Worm (Caenorhabditis elegans) whole organism, early embryonic: ENCODE data around the gene ncx-5.

Experiments used
- ama-1 ChIP-seq: fragments of 150-350 bp; optimal IDR thresholded peaks from 2 replicates; lab custom pipeline; 2014
- ceh-36 ChIP-seq: sonication (generic microtip); optimal IDR thresholded peaks from 2 replicates; lab custom pipeline; 2016; ENCODE audit warnings: missing genetic modification characterization, inconsistent platforms, missing compliant biosample characterization
- flt-1 ChIP-seq: fragments of 200-800 bp; sonication (Bioruptor generic); IDR thresholded peaks from 2 replicates; pipeline ENCODE4 v1.3.6; 2022; ENCODE audit warnings: missing genetic modification characterization, missing compliant biosample characterization
- hmg-4 ChIP-seq: fragments of 200-800 bp; sonication (Bioruptor generic); optimal IDR thresholded peaks from 2 replicates; lab custom pipeline; 2018; ENCODE audit warnings: mild to moderate bottlenecking, missing genetic modification characterization, missing compliant biosample characterization
- hnd-1 ChIP-seq: sonication (generic microtip); optimal IDR thresholded peaks from 2 replicates; lab custom pipeline; 2016; ENCODE audit warnings: missing genetic modification characterization, missing compliant biosample characterization
- scrt-1 ChIP-seq: fragments of 200-800 bp; sonication (Bioruptor generic); IDR thresholded peaks from 2 replicates; pipeline ENCODE4 v1.3.6; 2022; ENCODE audit warnings: missing genetic modification characterization, missing compliant biosample characterization

DNA sequence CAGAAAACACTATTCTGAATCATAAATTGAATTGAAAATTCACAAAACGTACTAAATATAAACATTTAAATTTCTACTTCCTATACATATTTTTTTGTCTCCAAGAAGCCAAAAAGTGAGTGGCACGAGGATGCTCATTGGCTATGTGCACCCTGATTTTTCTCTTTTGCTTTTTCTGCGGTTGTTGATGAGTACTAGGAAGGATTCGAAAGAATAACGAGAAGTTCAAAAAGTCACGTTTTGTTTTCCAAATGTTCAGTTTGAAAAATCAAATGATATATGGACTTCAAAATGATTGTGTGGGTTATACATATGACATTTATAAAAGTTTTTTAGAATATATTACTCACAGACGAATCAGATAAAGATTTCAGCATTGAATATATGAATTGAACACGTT lies 25.2 kb downstream of the ncx-5 start:
- no peak for TF ChIP-seq flt-1 (GFP tag; lab: Robert Waterston, UW)
- TF ChIP-seq ama-1 (lab: Kevin White, UChicago) = no peak
- TF ChIP-seq scrt-1 = no peak
- no peak for TF ChIP-seq hnd-1
- TF ChIP-seq ceh-36 (tag; lab: Kevin White, UChicago) = no peak
- TF ChIP-seq hmg-4 (GFP tag; lab: Kevin White, UChicago) = no peak
